Worm (Caenorhabditis elegans): ENCODE results near the gene pqn-31.

pqn-31 gene

ce11 chrV:9126316-9126715 is 16.9 kb downstream of the pqn-31 start, which contains the start of gene F21C10.4:
Gene F21C10.4, plus strand, starts transcription at chrV:9126616.
- TF ChIP-seq skn-1 (tag; optimal IDR thresholded peaks at IDR 0.05), result no peak
- no peak for TF ChIP-seq elt-3 (tag; optimal IDR thresholded peaks at IDR 0.05)
- TF ChIP-seq nhr-25 (tag; optimal IDR thresholded peaks at IDR 0.05), result no peak
- TF ChIP-seq lsy-12 (tag; optimal IDR thresholded peaks at IDR 0.05), result no peak
- TF ChIP-seq elt-2 (tag; optimal IDR thresholded peaks at IDR 0.05), result no peak
- TF ChIP-seq nhr-43 (tag; optimal IDR thresholded peaks at IDR 0.05; ENCODE audit: poor library complexity, severe bottlenecking), result no peak
- TF ChIP-seq egl-27 (tag; optimal IDR thresholded peaks at IDR 0.05), result no peak
- TF ChIP-seq ceh-82 (tag; optimal IDR thresholded peaks at IDR 0.05), result no peak
- no peak for TF ChIP-seq elt-1 (tag; optimal IDR thresholded peaks at IDR 0.05)
- no peak for TF ChIP-seq jun-1 (tag; optimal IDR thresholded peaks at IDR 0.05)
- TF ChIP-seq unc-39 (tag; optimal IDR thresholded peaks at IDR 0.05), result no peak
- no peak for TF ChIP-seq nhr-76 (tag; optimal IDR thresholded peaks at IDR 0.05)
- no peak for TF ChIP-seq fos-1 (tag; optimal IDR thresholded peaks at IDR 0.05)
- TF ChIP-seq mdl-1 (tag; optimal IDR thresholded peaks at IDR 0.05), result no peak
- no peak for TF ChIP-seq lin-15B (tag; optimal IDR thresholded peaks at IDR 0.05)
- TF ChIP-seq pqm-1 (tag; optimal IDR thresholded peaks at IDR 0.05), result no peak

ce11 chrV:9127773-9128172 is 18.4 kb downstream of the pqn-31 start, which contains the start of gene F21C10.3:
Gene F21C10.3, plus strand, starts transcription at chrV:9128073.
- TF ChIP-seq nfya-1 (tag; optimal IDR thresholded peaks at IDR 0.05; ENCODE audit: insufficient read depth) (no peak), eor-1 (tag; optimal IDR thresholded peaks at IDR 0.05) (no peak), R02D3.7 (tag; optimal IDR thresholded peaks at IDR 0.05) (no peak), tbx-2 (tag; optimal IDR thresholded peaks at IDR 0.05) (no peak), nhr-67 (tag; optimal IDR thresholded peaks at IDR 0.05) (no peak), nhr-43 (tag; optimal IDR thresholded peaks at IDR 0.05; ENCODE audit: poor library complexity, severe bottlenecking) (no peak), jun-1 (tag; optimal IDR thresholded peaks at IDR 0.05) (no peak), aly-2 (tag; optimal IDR thresholded peaks at IDR 0.05) (no peak), ceh-9 (tag; optimal IDR thresholded peaks at IDR 0.05) (no peak), ZK546.5 (tag; optimal IDR thresholded peaks at IDR 0.05) (no peak), snpc-4 (tag; optimal IDR thresholded peaks at IDR 0.05) (no peak), ztf-11 (tag; optimal IDR thresholded peaks at IDR 0.05) (no peak)

- TF ChIP-seq fkh-10 (GFP tag; optimal IDR thresholded peaks at IDR 0.05), result peak; percentile 69
- TF ChIP-seq nhr-11 (tag; optimal IDR thresholded peaks at IDR 0.05), result peak; percentile 82
- peak; percentile 81 for TF ChIP-seq mdl-1 (tag; optimal IDR thresholded peaks at IDR 0.05)
- TF ChIP-seq elt-2 (tag; optimal IDR thresholded peaks at IDR 0.05), result peak; percentile 2
- no peak for TF ChIP-seq eor-1 (tag; optimal IDR thresholded peaks at IDR 0.05)
- peak; percentile 36 for TF ChIP-seq lin-39 (tag; optimal IDR thresholded peaks at IDR 0.05)
- peak; percentile 41 for TF ChIP-seq snpc-4 (tag; optimal IDR thresholded peaks at IDR 0.05)
- TF ChIP-seq elt-3 (tag; optimal IDR thresholded peaks at IDR 0.05), result no peak
- TF ChIP-seq aly-2 (tag; optimal IDR thresholded peaks at IDR 0.05), result no peak
- TF ChIP-seq nfya-1 (tag; optimal IDR thresholded peaks at IDR 0.05; ENCODE audit: insufficient read depth), result peak; percentile 73
- TF ChIP-seq lin-15B (tag; optimal IDR thresholded peaks at IDR 0.05), result peak; percentile 16
Measured at ce11 chrV:9128562-9128961, 19.2 kb downstream of the pqn-31 start.

- TF ChIP-seq R02D3.7 (tag; optimal IDR thresholded peaks at IDR 0.05) (no peak), skn-1 (tag; optimal IDR thresholded peaks at IDR 0.05) (no peak), nhr-12 (tag; optimal IDR thresholded peaks at IDR 0.05) (no peak), mdl-1 (tag; optimal IDR thresholded peaks at IDR 0.05) (no peak), hmg-11 (tag; optimal IDR thresholded peaks at IDR 0.05) (no peak), fkh-10 (GFP tag; optimal IDR thresholded peaks at IDR 0.05) (no peak), snpc-4 (tag; optimal IDR thresholded peaks at IDR 0.05) (no peak), nhr-77 (tag; optimal IDR thresholded peaks at IDR 0.05) (no peak), ztf-11 (tag; optimal IDR thresholded peaks at IDR 0.05) (no peak)
Measured at ce11 chrV:9130766-9131165, 21.4 kb downstream of the pqn-31 start, which contains the start of gene F21C10.19. Gene F21C10.19, plus strand, starts transcription at chrV:9131066.

- TF ChIP-seq ceh-16 (tag; optimal IDR thresholded peaks at IDR 0.05), result no peak
Measured at ce11 chrV:9132043-9132442, 22.7 kb downstream of the pqn-31 start, which contains the start of gene F21C10.1. Gene F21C10.1, plus strand, starts transcription at chrV:9132343.

All from whole organism, L3 larva.